Worm (Caenorhabditis elegans) whole organism, L4 larva: ENCODE results near the gene R11D1.2.
A peak's percentile ranks its signal among the peaks of the same experiment; 100 is the strongest.

Experiments
- D1046.2 ChIP-seq: fragments of 200-800 bp; sonication (Bioruptor generic); IDR thresholded peaks from 2 replicates; pipeline ENCODE4 v1.3.6; 2022; ENCODE audit warnings: missing genetic modification characterization, missing compliant biosample characterization
- F49E8.2 ChIP-seq: sonication (generic microtip); optimal IDR thresholded peaks from 2 replicates; lab custom pipeline; 2016; ENCODE audit warnings: missing compliant biosample characterization, mild to moderate bottlenecking, missing genetic modification characterization, borderline replicate concordance
- R02D3.7 ChIP-seq: fragments of 150-350 bp; sonication (generic microtip); optimal IDR thresholded peaks from 3 replicates; lab custom pipeline; 2014; ENCODE audit warnings: missing biosample characterization, missing genetic modification characterization
- Y5F2A.4 ChIP-seq: fragments of 200-800 bp; sonication (Bioruptor generic); optimal IDR thresholded peaks from 2 replicates; lab custom pipeline; 2018; ENCODE audit warnings: mild to moderate bottlenecking, missing genetic modification characterization, missing compliant biosample characterization
- Y75B8A.6 ChIP-seq: fragments of 200-800 bp; sonication (Bioruptor generic); IDR thresholded peaks from 2 replicates; pipeline ENCODE4 v1.3.6; 2022; ENCODE audit warnings: missing genetic modification reagents, missing genetic modification characterization, missing compliant biosample characterization
- aha-1 ChIP-seq: fragments of 150-350 bp; peaks from one replicate; lab custom pipeline; 2014; ENCODE audit warnings: missing biosample characterization, missing genetic modification characterization
- aly-2 ChIP-seq: sonication (generic microtip); optimal IDR thresholded peaks from 2 replicates; lab custom pipeline; 2018; ENCODE audit warnings: missing biosample characterization, missing genetic modification characterization
- ceh-28 ChIP-seq: fragments of 150-350 bp; optimal IDR thresholded peaks from 2 replicates; lab custom pipeline; 2014; ENCODE audit warnings: missing biosample characterization, missing genetic modification reagents, missing genetic modification characterization
- ceh-44 ChIP-seq: fragments of 200-800 bp; sonication (Bioruptor generic); IDR thresholded peaks from 2 replicates; pipeline ENCODE4 v1.3.6; 2022; ENCODE audit warnings: missing genetic modification reagents, missing genetic modification characterization, missing compliant biosample characterization
- cey-2 ChIP-seq: sonication (generic microtip); optimal IDR thresholded peaks from 3 replicates; lab custom pipeline; 2017; ENCODE audit warnings: missing genetic modification characterization, mild to moderate bottlenecking, missing compliant biosample characterization, antibody characterized with exemption, borderline replicate concordance; ENCODE audit not compliant: insufficient read depth
- daf-12 ChIP-seq: fragments of 150-350 bp; optimal IDR thresholded peaks from 2 replicates; lab custom pipeline; 2014; ENCODE audit warnings: missing biosample characterization, missing genetic modification reagents, missing genetic modification characterization
- daf-8 ChIP-seq: fragments of 200-800 bp; sonication (Bioruptor generic); IDR thresholded peaks from 2 replicates; pipeline ENCODE4 v1.3.6; 2022; ENCODE audit warnings: missing genetic modification characterization, missing compliant biosample characterization
- dmd-8 ChIP-seq: fragments of 200-800 bp; sonication (Bioruptor generic); IDR thresholded peaks from 2 replicates; pipeline ENCODE4 v1.3.6; 2022; ENCODE audit warnings: missing genetic modification characterization, missing compliant biosample characterization
- dmd-9 ChIP-seq: fragments of 200-800 bp; sonication (Bioruptor generic); IDR thresholded peaks from 2 replicates; pipeline ENCODE4 v1.3.6; 2022; ENCODE audit warnings: missing genetic modification reagents, missing genetic modification characterization, missing compliant biosample characterization
- fkh-10 ChIP-seq: fragments of 150-350 bp; optimal IDR thresholded peaks from 2 replicates; lab custom pipeline; 2014; ENCODE audit warnings: missing biosample characterization, missing genetic modification reagents, missing genetic modification characterization
- fos-1 ChIP-seq: fragments of 150-350 bp; optimal IDR thresholded peaks from 2 replicates; lab custom pipeline; 2014; ENCODE audit warnings: missing biosample characterization, missing genetic modification characterization
- jun-1 ChIP-seq: fragments of 150-350 bp; optimal IDR thresholded peaks from 2 replicates; lab custom pipeline; 2014; ENCODE audit warnings: missing biosample characterization, missing genetic modification reagents, missing genetic modification characterization
- lim-7 ChIP-seq: fragments of 200-800 bp; sonication (Bioruptor generic); IDR thresholded peaks from 2 replicates; pipeline ENCODE4 v1.3.6; 2022; ENCODE audit warnings: missing genetic modification characterization, missing compliant biosample characterization
- lin-15B ChIP-seq: fragments of 150-350 bp; sonication (generic microtip); optimal IDR thresholded peaks from 3 replicates; lab custom pipeline; 2014; ENCODE audit warnings: missing biosample characterization, missing genetic modification characterization
- lir-3 ChIP-seq: sonication (generic microtip); optimal IDR thresholded peaks from 2 replicates; lab custom pipeline; 2016; ENCODE audit warnings: mild to moderate bottlenecking, missing genetic modification characterization, missing compliant biosample characterization
- lsy-2 ChIP-seq, 2 experiments: fragments of 150-350 bp in 1 of 2; sonication (generic microtip) in 1 of 2; optimal IDR thresholded peaks; 2 replicates each; lab custom pipeline; 2014 to 2017; ENCODE audit warnings: missing biosample characterization in 2 of 2, missing genetic modification characterization in 2 of 2
- mes-2 ChIP-seq: sonication (generic microtip); optimal IDR thresholded peaks from 2 replicates; lab custom pipeline; 2016; ENCODE audit warnings: missing genotype, mild to moderate bottlenecking, missing genetic modification characterization, missing compliant biosample characterization; ENCODE audit not compliant: poor library complexity, severe bottlenecking
- nhr-111 ChIP-seq: fragments of 200-800 bp; sonication (Bioruptor generic); optimal IDR thresholded peaks from 2 replicates; lab custom pipeline; 2018; ENCODE audit warnings: mild to moderate bottlenecking, missing genetic modification characterization, missing compliant biosample characterization
- nhr-25 ChIP-seq: sonication (generic microtip); optimal IDR thresholded peaks from 2 replicates; lab custom pipeline; 2017; ENCODE audit warnings: missing genetic modification characterization, mild to moderate bottlenecking, missing compliant biosample characterization, antibody characterized with exemption, moderate library complexity, borderline replicate concordance; ENCODE audit not compliant: insufficient read depth
- nhr-28 ChIP-seq: fragments of 150-350 bp; optimal IDR thresholded peaks from 2 replicates; lab custom pipeline; 2014; ENCODE audit warnings: missing biosample characterization, missing genetic modification characterization
- nhr-42 ChIP-seq: fragments of 200-800 bp; sonication (Bioruptor generic); IDR thresholded peaks from 2 replicates; pipeline ENCODE4 v1.3.6; 2022; ENCODE audit warnings: missing genetic modification characterization, missing compliant biosample characterization
- nhr-77 ChIP-seq: fragments of 150-350 bp; optimal IDR thresholded peaks from 2 replicates; lab custom pipeline; 2014; ENCODE audit warnings: missing biosample characterization, missing genetic modification characterization
- pqm-1 ChIP-seq: sonication (generic microtip); optimal IDR thresholded peaks from 2 replicates; lab custom pipeline; 2017; ENCODE audit warnings: missing biosample characterization, missing genetic modification characterization
- spr-1 ChIP-seq: sonication (generic microtip); optimal IDR thresholded peaks from 2 replicates; lab custom pipeline; 2016; ENCODE audit warnings: mild to moderate bottlenecking, missing genetic modification characterization, missing compliant biosample characterization
- spr-3 ChIP-seq: fragments of 200-800 bp; sonication (Bioruptor generic); optimal IDR thresholded peaks from 2 replicates; lab custom pipeline; 2018; ENCODE audit warnings: mild to moderate bottlenecking, missing genetic modification characterization, missing compliant biosample characterization
- tag-97 ChIP-seq: fragments of 200-800 bp; sonication (Bioruptor generic); IDR thresholded peaks from 2 replicates; pipeline ENCODE4 v1.3.6; 2022; ENCODE audit warnings: missing genetic modification characterization, missing compliant biosample characterization
- tra-1 ChIP-seq: fragments of 200-800 bp; sonication (Bioruptor generic); IDR thresholded peaks from 2 replicates; pipeline ENCODE4 v1.3.6; 2022; ENCODE audit warnings: missing genetic modification reagents, missing genetic modification characterization, missing compliant biosample characterization
- unc-130 ChIP-seq: sonication (generic microtip); optimal IDR thresholded peaks from 2 replicates; lab custom pipeline; 2016; ENCODE audit warnings: missing genetic modification reagents, missing genetic modification characterization, missing compliant biosample characterization
- unc-62 ChIP-seq, 3 experiments: fragments of 150-350 bp in 1 of 3; sonication (generic microtip); optimal IDR thresholded peaks in 2 of 3; peaks in 1 of 3; 1 replicate in 1 of 3; 2 replicates in 2 of 3; lab custom pipeline; 2014 to 2017; ENCODE audit warnings: missing biosample characterization in 3 of 3, missing genetic modification characterization in 3 of 3, missing genetic modification reagents in 3 of 3, missing genotype in 1 of 3
- zip-11 ChIP-seq: fragments of 200-800 bp; sonication (Bioruptor generic); IDR thresholded peaks from 2 replicates; pipeline ENCODE4 v1.3.6; 2022; ENCODE audit warnings: missing genetic modification characterization, missing compliant biosample characterization
- ztf-7 ChIP-seq: fragments of 150-350 bp; optimal IDR thresholded peaks from 2 replicates; lab custom pipeline; 2014; ENCODE audit warnings: missing biosample characterization, missing genetic modification characterization

The R11D1.2 gene

ce11 chrV:12659426-12659825 is 49.0 kb upstream of the R11D1.2 start, which contains the start of gene ccch-3 (continued):
- no peak for TF ChIP-seq R02D3.7
- TF ChIP-seq nhr-25 (tag; lab: Kevin White, UChicago): peak; percentile 69
- TF ChIP-seq nhr-42 (GFP tag; lab: Robert Waterston, UW): no peak
- no peak for TF ChIP-seq nhr-111
- no peak for TF ChIP-seq aha-1
- no peak for TF ChIP-seq Y5F2A.4 (GFP tag; lab: Kevin White, UChicago)
- TF ChIP-seq, all 104 proteins: peak for 30

- no peak for TF ChIP-seq jun-1
- no peak for TF ChIP-seq fkh-10 (GFP tag; lab: Kevin White, UChicago)
- TF ChIP-seq zip-11 (GFP tag; lab: Robert Waterston, UW): no peak
- TF ChIP-seq dmd-9 (GFP tag; lab: Robert Waterston, UW): no peak
- no peak for TF ChIP-seq F49E8.2 (tag; lab: Kevin White, UChicago)
- peak in 1 of 2 experiments; percentile 40 for TF ChIP-seq lsy-2 (tag; optimal IDR thresholded peaks at IDR 0.05; lab: Kevin White, UChicago)
- no peak for TF ChIP-seq lir-3 (tag; lab: Kevin White, UChicago)
- TF ChIP-seq nhr-77: no peak
- no peak for TF ChIP-seq spr-3 (GFP tag; lab: Kevin White, UChicago)
- TF ChIP-seq ceh-28: no peak
- TF ChIP-seq unc-130: peak; percentile 10
Measured at ce11 chrV:12660280-12660818, 48.1 kb upstream of the R11D1.2 start, which contains the start of gene his-74. his-74 (minus strand) TSS chrV:12660330.

- TF ChIP-seq spr-1 (tag; lab: Kevin White, UChicago) (no peak), Y75B8A.6 (GFP tag; lab: Robert Waterston, UW) (no peak), unc-62 (GFP tag; optimal IDR thresholded peaks at IDR 0.05 in 1 of 2; lab: Kevin White, UChicago) (peak in 1 of 2 experiments; percentile 79), unc-62 (tag; optimal IDR thresholded peaks at IDR 0.05; lab: Kevin White, UChicago) (no peak), ceh-44 (GFP tag; lab: Robert Waterston, UW) (no peak)
Measured at ce11 chrV:12661619-12662018, 46.8 kb upstream of the R11D1.2 start, which contains the start of gene W05B10.3. W05B10.3 (minus strand) TSS chrV:12661719.

- TF ChIP-seq fos-1: no peak
Measured at ce11 chrV:12663386-12663785, 45.0 kb upstream of the R11D1.2 start.

DNA sequence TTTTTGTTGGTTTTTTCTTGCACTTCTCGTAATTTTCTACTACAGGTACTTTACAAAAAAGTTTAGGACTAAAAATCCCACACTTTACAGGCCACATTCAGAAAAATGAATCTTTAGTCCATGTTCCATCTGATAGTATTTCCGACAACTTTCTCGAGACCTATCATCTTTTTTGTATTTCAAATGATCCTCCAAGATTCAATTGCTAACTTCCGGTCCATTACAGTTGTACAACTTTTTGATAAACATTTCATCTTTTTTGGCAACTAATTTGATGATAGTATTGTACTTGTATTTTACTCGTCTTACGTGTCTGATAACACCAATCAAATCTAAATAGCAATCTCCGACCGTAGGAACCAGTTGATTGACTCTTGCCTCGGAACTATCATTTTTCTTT is 41.0 kb upstream of the R11D1.2 start:
- TF ChIP-seq unc-62 (GFP tag; optimal IDR thresholded peaks at IDR 0.05 in 1 of 2; lab: Kevin White, UChicago) (peak in 1 of 2 experiments; percentile 28), unc-62 (tag; optimal IDR thresholded peaks at IDR 0.05; lab: Kevin White, UChicago) (no peak), lim-7 (no peak), dmd-8 (GFP tag; lab: Robert Waterston, UW) (no peak)

ce11 chrV:12667926-12668325 is 40.5 kb upstream of the R11D1.2 start, which contains the start of gene W05B10.4:
W05B10.4 (plus strand) TSS chrV:12668226.
- TF ChIP-seq D1046.2: no peak
- TF ChIP-seq cey-2 (tag; lab: Kevin White, UChicago): no peak

- TF ChIP-seq daf-8 (GFP tag; lab: Robert Waterston, UW): no peak
- TF ChIP-seq pqm-1 (tag; lab: Kevin White, UChicago): no peak
- no peak for TF ChIP-seq mes-2
- no peak for TF ChIP-seq lin-15B (tag; lab: Kevin White, UChicago)
- TF ChIP-seq tra-1: no peak
- TF ChIP-seq daf-12 (tag; lab: Kevin White, UChicago): no peak
- TF ChIP-seq ztf-7 (tag; lab: Kevin White, UChicago): no peak
- no peak for TF ChIP-seq tag-97 (GFP tag; lab: Robert Waterston, UW)
- TF ChIP-seq aly-2 (tag; lab: Kevin White, UChicago): no peak
- no peak for TF ChIP-seq D1046.2
- TF ChIP-seq nhr-28 (tag; lab: Kevin White, UChicago): no peak
Measured at ce11 chrV:12670607-12671006, 37.8 kb upstream of the R11D1.2 start, which contains the start of gene srx-116. srx-116 (plus strand) TSS chrV:12670907.
